Fruit fly (Drosophila melanogaster): ENCODE data around the gene fon.
A peak's percentile ranks its signal among the peaks of the same experiment; 100 is the strongest.

The fon gene

DNA sequence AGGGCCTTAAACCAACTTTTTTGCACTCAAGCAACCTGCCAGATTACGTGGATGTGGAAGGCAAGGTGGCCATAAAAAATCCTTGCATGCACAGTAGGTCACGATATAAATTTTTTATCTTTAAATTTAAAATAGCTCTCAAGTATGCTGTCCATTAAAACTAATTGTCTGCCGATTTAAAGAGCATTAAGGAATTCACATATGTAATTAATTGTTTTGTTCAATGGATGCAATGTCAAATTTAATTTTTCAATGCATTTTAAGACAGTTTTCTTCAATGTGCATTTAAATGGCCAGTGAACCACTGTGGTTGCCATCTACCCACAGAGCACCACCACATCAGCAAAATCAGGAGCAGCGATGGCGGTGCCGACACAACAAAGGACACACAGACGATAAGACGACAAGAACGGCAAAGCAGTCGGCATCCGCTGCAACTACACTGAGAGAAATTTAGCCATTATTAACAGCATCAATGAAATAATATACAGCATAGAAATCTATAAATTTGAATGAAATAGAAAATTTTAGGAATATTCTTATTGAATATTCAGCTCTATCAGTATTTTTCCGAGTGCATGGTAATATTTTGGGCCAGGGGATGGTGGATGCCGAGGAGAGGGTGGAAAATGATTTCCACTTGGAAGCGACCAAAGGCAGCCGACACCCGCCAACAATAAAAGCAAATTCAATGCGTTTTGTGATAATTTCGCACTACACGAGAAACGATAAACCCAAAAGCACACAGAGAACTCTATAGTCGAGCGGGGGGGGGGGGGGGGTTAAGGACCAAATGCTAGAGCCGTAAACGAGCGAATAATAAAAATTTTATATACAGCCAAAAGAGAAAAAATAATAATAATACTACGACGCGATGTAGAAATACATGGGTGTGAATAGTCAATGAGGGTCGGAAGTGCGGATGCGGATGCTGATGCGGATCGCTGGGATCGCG, 8.6 kb downstream of the fon start (continued):
- TF ChIP-seq Hey (tag; optimal IDR thresholded peaks at IDR 0.05), result no peak
- peak; percentile 57 for TF ChIP-seq Blimp-1 (GFP tag; optimal IDR thresholded peaks at IDR 0.05)
- TF ChIP-seq CG12391 (tag; optimal IDR thresholded peaks at IDR 0.05), result peak; percentile 66
- peak; percentile 52 for TF ChIP-seq CG13424 (tag; optimal IDR thresholded peaks at IDR 0.05)
- no peak for TF ChIP-seq sima (GFP tag; optimal IDR thresholded peaks at IDR 0.05)
- TF ChIP-seq esg (GFP tag; conservative IDR thresholded peaks at IDR 0.05), result no peak
- TF ChIP-seq PHDP (tag; optimal IDR thresholded peaks at IDR 0.05), result peak; percentile 38
- peak; percentile 41 for TF ChIP-seq gcm (GFP tag; optimal IDR thresholded peaks at IDR 0.05)
- no peak for TF ChIP-seq CG31365 (tag; optimal IDR thresholded peaks at IDR 0.05)
- no peak for TF ChIP-seq CkIIα-i1 (GFP tag; IDR thresholded peaks at IDR 0.05)
- peak; percentile 20 for TF ChIP-seq CG17802 (tag; optimal IDR thresholded peaks at IDR 0.05)
- TF ChIP-seq CG32767 (GFP tag; IDR thresholded peaks at IDR 0.05), result 0 out of 2 replicates have a peak, but pooled peaks have one; percentile 10
- no peak for TF ChIP-seq aop (GFP tag; IDR thresholded peaks at IDR 0.05)
- TF ChIP-seq row (GFP tag; IDR thresholded peaks at IDR 0.05), result peak; percentile 74
- TF ChIP-seq CG34224 (GFP tag; IDR thresholded peaks at IDR 0.05; ENCODE audit: partially characterized antibody), result no peak
- no peak for TF ChIP-seq CG10565 (GFP tag; optimal IDR thresholded peaks at IDR 0.05)
- TF ChIP-seq CG12659 (GFP tag; optimal IDR thresholded peaks at IDR 0.05), result peak; percentile 31
- peak; percentile 49 for TF ChIP-seq Sox102F (GFP tag; optimal IDR thresholded peaks at IDR 0.05)
- no peak for TF ChIP-seq CG3281 (GFP tag; optimal IDR thresholded peaks at IDR 0.05)
- TF ChIP-seq CG9437 (GFP tag; optimal IDR thresholded peaks at IDR 0.05), result peak; percentile 3
- no peak for TF ChIP-seq fd102C (GFP tag; optimal IDR thresholded peaks at IDR 0.05)
- TF ChIP-seq CG17361 (GFP tag; IDR thresholded peaks at IDR 0.05), result peak; percentile 72
- TF ChIP-seq CG2712 (tag; optimal IDR thresholded peaks at IDR 0.05), result peak; percentile 80
- no peak for TF ChIP-seq CG15073 (GFP tag; optimal IDR thresholded peaks at IDR 0.05)
- peak; percentile 28 for TF ChIP-seq Asciz (GFP tag; optimal IDR thresholded peaks at IDR 0.05)
- TF ChIP-seq az2 (GFP tag; optimal IDR thresholded peaks at IDR 0.05), result peak; percentile 54
- no peak for TF ChIP-seq h (optimal IDR thresholded peaks at IDR 0.05)
- peak; percentile 66; the same call in 1 of the 2 replicates for TF ChIP-seq dan (GFP tag; IDR thresholded peaks at IDR 0.05)
- TF ChIP-seq CG12744 (GFP tag; optimal IDR thresholded peaks at IDR 0.05), result no peak
- peak; percentile 19 for TF ChIP-seq org-1 (GFP tag; optimal IDR thresholded peaks at IDR 0.05)
- TF ChIP-seq tx (GFP tag; optimal IDR thresholded peaks at IDR 0.05), result no peak
- TF ChIP-seq CG34376 (GFP tag; optimal IDR thresholded peaks at IDR 0.05), result no peak
- TF ChIP-seq seq (GFP tag; IDR thresholded peaks at IDR 0.05), result 0 out of 2 replicates have a peak, but pooled peaks have one; percentile 24
- no peak for TF ChIP-seq CG17912 (GFP tag; optimal IDR thresholded peaks at IDR 0.05)
- peak; percentile 33 for TF ChIP-seq CG12155 (GFP tag; optimal IDR thresholded peaks at IDR 0.05)
- TF ChIP-seq CG6654 (GFP tag; optimal IDR thresholded peaks at IDR 0.05), result no peak
- TF ChIP-seq Adf1 (GFP tag; IDR thresholded peaks at IDR 0.05), result no peak
- peak; percentile 8 for TF ChIP-seq odd (GFP tag; optimal IDR thresholded peaks at IDR 0.05)
- no peak for TF ChIP-seq CG15479 (GFP tag; optimal IDR thresholded peaks at IDR 0.05)
- TF ChIP-seq tio (GFP tag; optimal IDR thresholded peaks at IDR 0.05), result peak; percentile 53
- no peak for TF ChIP-seq CG11560 (tag; IDR thresholded peaks at IDR 0.05)
- no peak for TF ChIP-seq NK7.1 (GFP tag; optimal IDR thresholded peaks at IDR 0.05)
- no peak for TF ChIP-seq Abd-B (GFP tag; optimal IDR thresholded peaks at IDR 0.05)
- no peak for TF ChIP-seq ham (GFP tag; IDR thresholded peaks at IDR 0.05)
- TF ChIP-seq klu (GFP tag; IDR thresholded peaks at IDR 0.05), result no peak
- no peak for TF ChIP-seq CG42726 (GFP tag; IDR thresholded peaks at IDR 0.05; ENCODE audit: partially characterized antibody)
- peak; percentile 29 for TF ChIP-seq CG5180 (GFP tag; optimal IDR thresholded peaks at IDR 0.05)
- TF ChIP-seq dmrt99B (tag; optimal IDR thresholded peaks at IDR 0.05), result peak; percentile 51
